Fruit fly (Drosophila melanogaster): ENCODE data around the gene Cpr78Cc.

Cpr78Cc gene

DNA sequence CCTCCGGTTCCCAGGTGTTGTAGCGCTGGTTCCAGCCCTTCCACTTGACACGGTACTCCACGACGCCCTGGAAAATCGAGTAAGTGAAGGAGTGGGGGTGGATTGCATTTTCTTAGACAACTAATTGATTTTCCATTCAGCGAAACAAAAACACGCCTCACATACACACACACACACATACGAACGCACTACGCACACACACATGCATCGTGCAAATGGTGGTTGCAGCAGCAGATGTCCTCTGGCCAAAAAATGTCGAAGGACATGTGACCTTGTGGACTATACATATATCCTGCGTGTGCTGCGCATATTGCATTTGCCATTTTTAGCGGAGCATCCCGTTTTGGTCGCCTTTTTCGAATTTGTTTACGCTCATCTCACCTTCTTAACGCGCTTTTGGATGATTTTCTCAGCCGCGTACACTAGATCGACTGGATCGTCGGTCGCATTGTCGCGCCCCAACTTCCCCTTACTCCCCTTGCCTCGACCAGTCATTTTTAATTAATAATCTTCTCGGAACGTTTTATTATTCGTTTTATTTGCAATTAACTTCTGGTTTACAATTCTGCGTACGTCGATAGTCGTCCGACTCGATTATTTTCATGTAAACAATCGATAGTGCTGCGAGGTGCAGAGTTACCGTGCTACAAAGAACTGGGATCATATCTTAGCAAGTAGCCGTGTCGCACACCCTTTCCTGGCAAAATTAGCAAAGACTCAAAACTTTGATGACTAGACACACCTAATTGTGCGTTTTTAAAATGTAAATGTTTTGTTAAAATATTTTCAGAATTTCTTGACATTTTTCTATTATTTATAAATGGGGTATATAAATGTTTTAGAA, 17.3 kb downstream of the Cpr78Cc start, which contains the start of gene Pc (continued):
- TF ChIP-seq Dip2 (GFP tag; IDR thresholded peaks at IDR 0.05): no peak
- no peak for TF ChIP-seq ind (GFP tag; optimal IDR thresholded peaks at IDR 0.05)
- no peak for TF ChIP-seq eyg (GFP tag; optimal IDR thresholded peaks at IDR 0.05)
- no peak for TF ChIP-seq CG43689 (GFP tag; IDR thresholded peaks at IDR 0.05)
- peak; percentile 73 for TF ChIP-seq Myb (GFP tag; optimal IDR thresholded peaks at IDR 0.05)
- TF ChIP-seq kay (GFP tag; optimal IDR thresholded peaks at IDR 0.05): peak; percentile 83
- no peak for TF ChIP-seq z (GFP tag; IDR thresholded peaks at IDR 0.05)
- TF ChIP-seq tx (GFP tag; optimal IDR thresholded peaks at IDR 0.05): no peak
- TF ChIP-seq cas (GFP tag; IDR thresholded peaks at IDR 0.05): no peak
- no peak for TF ChIP-seq ewg (GFP tag; optimal IDR thresholded peaks at IDR 0.05)
- no peak for TF ChIP-seq CG10543 (GFP tag; optimal IDR thresholded peaks at IDR 0.05)
- no peak for TF ChIP-seq wor (GFP tag; IDR thresholded peaks at IDR 0.05)
- TF ChIP-seq Lpt (GFP tag; optimal IDR thresholded peaks at IDR 0.05): no peak
- TF ChIP-seq NFAT (GFP tag; IDR thresholded peaks at IDR 0.05): no peak
- TF ChIP-seq CG2678 (tag; optimal IDR thresholded peaks at IDR 0.05): no peak
- TF ChIP-seq CG14965 (GFP tag; optimal IDR thresholded peaks at IDR 0.05; ENCODE audit: borderline replicate concordance): no peak

DNA sequence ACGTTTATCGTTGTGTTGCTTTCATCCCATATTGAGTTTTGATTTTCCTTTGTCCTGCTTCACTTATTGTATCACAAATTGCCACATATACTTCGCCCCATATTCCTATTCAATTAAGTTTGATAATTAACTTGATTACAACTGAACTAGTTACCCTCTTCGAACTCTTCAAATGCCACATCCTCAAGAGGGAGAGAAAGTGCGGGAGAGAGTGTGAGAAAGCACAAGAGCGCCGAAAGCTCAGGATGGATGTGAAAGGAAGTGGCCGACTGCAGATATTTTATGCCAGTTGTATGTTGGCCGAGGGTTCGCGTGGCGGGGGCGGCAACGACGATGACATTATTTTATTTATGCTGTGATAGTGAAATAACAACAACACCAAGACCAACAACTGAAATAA, 18.1 kb downstream of the Cpr78Cc start, which contains the start of gene Rab26:
Rab26 (plus strand) TSS at position 301 of the 400 bp plus-strand sequence.
- TF ChIP-seq CG17912 (GFP tag; optimal IDR thresholded peaks at IDR 0.05) (no peak), CG18011 (GFP tag; optimal IDR thresholded peaks at IDR 0.05) (no peak), kay (GFP tag; optimal IDR thresholded peaks at IDR 0.05) (no peak), CG1602 (GFP tag; optimal IDR thresholded peaks at IDR 0.05) (no peak), CG14710 (tag; optimal IDR thresholded peaks at IDR 0.05) (no peak), CG13624 (GFP tag; optimal IDR thresholded peaks at IDR 0.05) (no peak), CG6813 (GFP tag; optimal IDR thresholded peaks at IDR 0.05) (no peak), HLH4C (GFP tag; IDR thresholded peaks at IDR 0.05; ENCODE audit: partially characterized antibody) (no peak), CG6654 (GFP tag; optimal IDR thresholded peaks at IDR 0.05) (no peak), CG9215 (GFP tag; IDR thresholded peaks at IDR 0.05) (no peak), Doc2 (GFP tag; IDR thresholded peaks at IDR 0.05) (no peak), run (tag; optimal IDR thresholded peaks at IDR 0.05) (no peak), C15 (GFP tag; IDR thresholded peaks at IDR 0.05) (no peak), CG9797 (GFP tag; optimal IDR thresholded peaks at IDR 0.05) (no peak), CG12219 (GFP tag; optimal IDR thresholded peaks at IDR 0.05) (no peak), Atf3 (GFP tag; optimal IDR thresholded peaks at IDR 0.05) (no peak), abd-A (tag; optimal IDR thresholded peaks at IDR 0.05) (no peak), CG10321 (GFP tag; IDR thresholded peaks at IDR 0.05) (no peak), ftz-f1 (GFP tag; optimal IDR thresholded peaks at IDR 0.05) (no peak), CG17361 (GFP tag; IDR thresholded peaks at IDR 0.05) (no peak), sim (GFP tag; IDR thresholded peaks at IDR 0.05) (0 out of 2 replicates have a peak, but pooled peaks have one; percentile 29), seq (GFP tag; IDR thresholded peaks at IDR 0.05) (peak; percentile 15; the same call in 1 of the 2 replicates), NK7.1 (GFP tag; optimal IDR thresholded peaks at IDR 0.05) (no peak), yki (optimal IDR thresholded peaks at IDR 0.05) (no peak), tll (GFP tag; optimal IDR thresholded peaks at IDR 0.05) (no peak), dmrt99B (tag; optimal IDR thresholded peaks at IDR 0.05) (no peak), Bgb (GFP tag; IDR thresholded peaks at IDR 0.05; ENCODE audit: partially characterized antibody) (no peak), CG2116 (GFP tag; optimal IDR thresholded peaks at IDR 0.05) (no peak), CG17328 (GFP tag; IDR thresholded peaks at IDR 0.05) (no peak), chinmo (GFP tag; IDR thresholded peaks at IDR 0.05; ENCODE audit: partially characterized antibody) (0 out of 4 replicates have a peak, but pooled peaks have one; percentile 12), CG15011 (GFP tag; optimal IDR thresholded peaks at IDR 0.05) (no peak), CG34376 (GFP tag; optimal IDR thresholded peaks at IDR 0.05) (no peak), CG16779 (GFP tag; IDR thresholded peaks at IDR 0.05) (no peak), Trl (optimal IDR thresholded peaks at IDR 0.05) (peak; percentile 13 to 30), Trl (GFP tag; optimal IDR thresholded peaks at IDR 0.05) (no peak)
